Worm (Caenorhabditis elegans) whole organism, young adult: ENCODE data around the gene srg-28.

Source experiments
- F10E7.11 ChIP-seq: sonication (generic microtip); optimal IDR thresholded peaks from 2 replicates; lab custom pipeline; 2017; ENCODE audit warnings: mild to moderate bottlenecking, missing genetic modification characterization, moderate library complexity, missing compliant biosample characterization
- F23B12.7 ChIP-seq: sonication (generic microtip); optimal IDR thresholded peaks from 2 replicates; lab custom pipeline; 2017; ENCODE audit warnings: missing genetic modification characterization, mild to moderate bottlenecking, missing compliant biosample characterization, antibody characterized with exemption, moderate library complexity; ENCODE audit not compliant: insufficient read depth
- T26A5.8 ChIP-seq: sonication (generic microtip); optimal IDR thresholded peaks from 2 replicates; lab custom pipeline; 2016; ENCODE audit warnings: missing genetic modification characterization, missing compliant biosample characterization
- ama-1 ChIP-seq, 3 experiments: fragments of 150-350 bp in 1 of 3; sonication (generic microtip) in 2 of 3; optimal IDR thresholded peaks; 2 replicates each; lab custom pipeline; 2014 to 2018; ENCODE audit warnings: missing biosample characterization in 2 of 3, missing genetic modification characterization in 2 of 3, missing genetic modification reagents in 2 of 3
- aptf-3 ChIP-seq: fragments of 200-800 bp; sonication (Bioruptor generic); IDR thresholded peaks from 2 replicates; pipeline ENCODE4 v1.3.6; 2022; ENCODE audit warnings: missing genetic modification characterization, missing compliant biosample characterization
- hmg-1.2 ChIP-seq: fragments of 200-800 bp; sonication (Bioruptor generic); IDR thresholded peaks from 2 replicates; pipeline ENCODE4 v1.3.6; 2022; ENCODE audit warnings: missing genetic modification reagents, missing genetic modification characterization, missing compliant biosample characterization
- lin-54 ChIP-seq: fragments of 200-800 bp; sonication (Bioruptor generic); optimal IDR thresholded peaks from 2 replicates; lab custom pipeline; 2018; ENCODE audit warnings: mild to moderate bottlenecking, missing genetic modification characterization, missing compliant biosample characterization
- madf-8 ChIP-seq: fragments of 200-800 bp; sonication (Bioruptor generic); conservative IDR thresholded peaks from 2 replicates; pipeline ENCODE4 v1.3.6; 2022; ENCODE audit warnings: missing genetic modification reagents, missing genetic modification characterization, missing compliant biosample characterization
- mes-4 ChIP-seq: sonication (generic microtip); optimal IDR thresholded peaks from 2 replicates; lab custom pipeline; 2016; ENCODE audit warnings: missing genotype, missing genetic modification characterization, missing compliant biosample characterization
- nfya-1 ChIP-seq: sonication (generic microtip); optimal IDR thresholded peaks from 2 replicates; lab custom pipeline; 2017; ENCODE audit warnings: antibody characterized with exemption, missing compliant biosample characterization, missing genetic modification characterization, borderline replicate concordance; ENCODE audit not compliant: insufficient read depth
- nfyb-1 ChIP-seq: fragments of 200-800 bp; sonication (Bioruptor generic); IDR thresholded peaks from 2 replicates; pipeline ENCODE4 v1.3.6; 2022; ENCODE audit warnings: missing genetic modification reagents, missing genetic modification characterization, missing compliant biosample characterization
- ztf-28 ChIP-seq: fragments of 200-800 bp; sonication (Bioruptor generic); IDR thresholded peaks from 2 replicates; pipeline ENCODE4 v1.3.6; 2022; ENCODE audit warnings: missing genetic modification reagents, missing genetic modification characterization, missing compliant biosample characterization
- ztf-3 ChIP-seq: fragments of 200-800 bp; sonication (Bioruptor generic); optimal IDR thresholded peaks from 2 replicates; lab custom pipeline; 2018; ENCODE audit warnings: mild to moderate bottlenecking, missing genetic modification characterization, missing compliant biosample characterization

DNA sequence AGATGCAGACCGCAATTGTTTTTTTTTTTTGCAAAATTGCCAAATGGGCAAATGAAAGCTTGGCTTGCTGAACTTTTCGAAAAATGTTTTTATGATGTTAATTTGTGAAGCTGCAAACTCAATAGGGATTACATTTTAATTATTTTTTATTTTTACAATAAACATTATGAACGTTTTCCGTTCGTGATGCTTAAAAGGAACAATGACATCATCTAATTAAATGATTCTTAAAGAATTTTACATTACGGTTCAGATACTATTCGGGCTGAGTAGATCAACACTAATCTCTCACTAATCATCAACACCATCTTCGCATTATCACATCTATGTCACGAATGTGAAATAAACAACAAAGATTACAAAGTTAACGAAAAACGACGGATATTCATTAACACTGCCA is 22.2 kb upstream of the srg-28 start, which contains the start of gene C10G8.3:
- no peak for TF ChIP-seq nfyb-1 (GFP tag; lab: Robert Waterston, UW)
- TF ChIP-seq ztf-28 (GFP tag; lab: Robert Waterston, UW) = no peak
- TF ChIP-seq mes-4 (tag; lab: Kevin White, UChicago) = no peak
- no peak for TF ChIP-seq madf-8 (GFP tag; lab: Robert Waterston, UW)
- TF ChIP-seq aptf-3 (GFP tag; lab: Robert Waterston, UW) = no peak
- TF ChIP-seq T26A5.8 (tag; lab: Kevin White, UChicago) = no peak
- no peak for TF ChIP-seq ztf-3 (GFP tag; lab: Kevin White, UChicago)
- no peak for TF ChIP-seq ama-1 (optimal IDR thresholded peaks at IDR 0.05; lab: Kevin White, UChicago)
- TF ChIP-seq ama-1 (GFP tag; optimal IDR thresholded peaks at IDR 0.05; lab: Kevin White, UChicago) = no peak
- TF ChIP-seq lin-54 = no peak
- no peak for TF ChIP-seq F23B12.7 (tag; lab: Kevin White, UChicago)
- TF ChIP-seq nfya-1 (tag; lab: Kevin White, UChicago) = no peak
- no peak for TF ChIP-seq F10E7.11 (tag; lab: Kevin White, UChicago)
- no peak for TF ChIP-seq hmg-1.2 (GFP tag; lab: Robert Waterston, UW)
